Worm (Caenorhabditis elegans): ENCODE data around the gene clp-6.

The clp-6 gene

DNA sequence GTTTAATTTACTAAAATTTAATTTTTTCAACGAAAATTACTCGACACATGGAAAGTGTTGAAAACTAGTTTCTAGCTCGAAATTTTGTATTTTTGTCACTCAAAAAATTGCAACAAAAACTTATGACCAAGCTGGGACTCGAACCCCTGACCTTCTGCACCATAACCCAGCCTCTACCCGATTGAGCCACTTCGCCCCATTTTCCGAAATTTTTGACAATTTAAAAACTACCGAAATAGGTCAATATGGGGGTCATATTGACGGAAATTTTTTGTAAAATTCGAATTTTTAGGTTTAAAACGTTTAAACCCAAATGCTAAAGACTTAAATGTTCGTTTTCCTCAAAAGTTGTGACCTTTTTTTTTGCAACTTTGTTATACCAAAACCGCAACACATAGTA lies 49.3 kb downstream of the clp-6 start:
- TF ChIP-seq snpc-4 (tag; optimal IDR thresholded peaks at IDR 0.05) (no peak), ceh-39 (tag; optimal IDR thresholded peaks at IDR 0.05) (no peak), tbx-8 (GFP tag; optimal IDR thresholded peaks at IDR 0.05) (no peak), nhr-76 (tag; optimal IDR thresholded peaks at IDR 0.05) (no peak), mab-5 (tag; optimal IDR thresholded peaks at IDR 0.05) (no peak), flh-1 (GFP tag; optimal IDR thresholded peaks at IDR 0.05) (no peak), pha-4 (tag; optimal IDR thresholded peaks at IDR 0.05) (no peak), nhr-28 (tag; optimal IDR thresholded peaks at IDR 0.05) (no peak), unc-62 (GFP tag; optimal IDR thresholded peaks at IDR 0.05) (no peak), blmp-1 (tag; optimal IDR thresholded peaks at IDR 0.05) (no peak), unc-120 (tag; optimal IDR thresholded peaks at IDR 0.05; ENCODE audit: poor library complexity, severe bottlenecking) (no peak)

DNA sequence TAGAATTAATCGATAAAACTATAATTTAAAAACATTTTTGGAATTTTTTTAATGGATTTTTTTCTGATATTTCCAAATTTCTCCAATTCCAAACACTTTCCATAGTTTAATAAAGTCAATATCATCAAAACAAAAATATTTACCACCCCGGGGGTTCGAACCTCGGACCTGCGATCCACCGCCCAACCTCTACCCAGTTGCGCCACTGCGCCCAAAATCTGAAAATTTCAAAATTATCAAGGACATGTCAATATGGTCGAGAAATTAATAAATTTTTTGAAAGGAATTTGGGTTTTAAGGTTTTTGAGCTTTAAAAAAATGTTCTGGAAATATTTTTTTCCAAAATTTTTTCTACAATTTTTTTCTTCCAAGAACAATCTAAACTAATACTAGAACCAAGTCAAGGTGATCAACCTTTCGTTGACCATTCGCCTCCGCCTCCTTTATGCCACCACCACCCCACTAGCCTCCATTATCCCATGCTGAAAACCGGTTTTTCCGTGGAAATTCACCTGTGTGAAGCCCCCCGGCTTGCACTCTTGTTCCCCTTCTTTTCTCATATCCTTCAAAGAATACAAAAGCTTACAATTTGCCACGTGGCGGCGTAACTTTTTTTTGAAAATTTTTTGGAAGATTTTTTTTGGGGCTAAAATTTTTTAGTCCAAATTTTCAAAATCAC lies 53.1 kb downstream of the clp-6 start:
- TF ChIP-seq ztf-11 (tag; optimal IDR thresholded peaks at IDR 0.05) (no peak), unc-120 (tag; optimal IDR thresholded peaks at IDR 0.05; ENCODE audit: poor library complexity, severe bottlenecking) (no peak), ces-1 (GFP tag; optimal IDR thresholded peaks at IDR 0.05) (no peak), zip-8 (tag; optimal IDR thresholded peaks at IDR 0.05) (no peak), tbx-8 (GFP tag; optimal IDR thresholded peaks at IDR 0.05) (no peak), nhr-2 (tag; optimal IDR thresholded peaks at IDR 0.05) (no peak), sem-2 (GFP tag; optimal IDR thresholded peaks at IDR 0.05) (no peak), hlh-1 (tag; optimal IDR thresholded peaks at IDR 0.05) (no peak), unc-39 (tag; optimal IDR thresholded peaks at IDR 0.05) (no peak), nhr-237 (tag; optimal IDR thresholded peaks at IDR 0.05) (no peak), mls-2 (tag; optimal IDR thresholded peaks at IDR 0.05) (no peak)

Data from whole organism, mixed stage, embryonic.